Worm (Caenorhabditis elegans) whole organism, young adult: ENCODE results near the gene C46C2.5.

Experiments used
- B0336.3 ChIP-seq: fragments of 200-800 bp; sonication (Bioruptor generic); IDR thresholded peaks from 2 replicates; pipeline ENCODE4 v1.3.6; 2022; ENCODE audit warnings: missing genetic modification characterization, missing compliant biosample characterization
- C17E4.6 ChIP-seq: fragments of 200-800 bp; sonication (Bioruptor generic); IDR thresholded peaks from 2 replicates; pipeline ENCODE4 v1.3.6; 2022; ENCODE audit warnings: missing genetic modification reagents, missing genetic modification characterization, missing compliant biosample characterization
- F23B12.7 ChIP-seq: sonication (generic microtip); optimal IDR thresholded peaks from 2 replicates; lab custom pipeline; 2017; ENCODE audit warnings: missing genetic modification characterization, mild to moderate bottlenecking, missing compliant biosample characterization, antibody characterized with exemption, moderate library complexity; ENCODE audit not compliant: insufficient read depth
- F49E8.2 ChIP-seq: sonication (generic microtip); optimal IDR thresholded peaks from 3 replicates; lab custom pipeline; 2017; ENCODE audit warnings: missing genetic modification characterization, mild to moderate bottlenecking, missing compliant biosample characterization, antibody characterized with exemption, moderate library complexity; ENCODE audit not compliant: insufficient read depth
- K11D2.4 ChIP-seq: fragments of 200-800 bp; sonication (Bioruptor generic); IDR thresholded peaks from 2 replicates; pipeline ENCODE4 v1.3.6; 2022; ENCODE audit warnings: missing genetic modification reagents, missing genetic modification characterization, missing compliant biosample characterization
- Y53F4B.3 ChIP-seq: fragments of 200-800 bp; sonication (Bioruptor generic); IDR thresholded peaks from 2 replicates; pipeline ENCODE4 v1.3.6; 2022; ENCODE audit warnings: missing genetic modification reagents, missing genetic modification characterization, missing compliant biosample characterization
- Y67H2A.10 ChIP-seq: fragments of 200-800 bp; sonication (Bioruptor generic); conservative IDR thresholded peaks from 2 replicates; pipeline ENCODE4 v1.3.6; 2022; ENCODE audit warnings: missing genetic modification reagents, missing genetic modification characterization, missing compliant biosample characterization
- Y79H2A.3 ChIP-seq: fragments of 200-800 bp; sonication (Bioruptor generic); conservative IDR thresholded peaks from 2 replicates; pipeline ENCODE4 v1.3.6; 2022; ENCODE audit warnings: missing genetic modification reagents, missing genetic modification characterization, missing compliant biosample characterization
- ZK185.1 ChIP-seq: sonication (generic microtip); optimal IDR thresholded peaks from 2 replicates; lab custom pipeline; 2016; ENCODE audit warnings: mild to moderate bottlenecking, missing genetic modification characterization, missing compliant biosample characterization; ENCODE audit not compliant: poor library complexity, severe bottlenecking
- akir-1 ChIP-seq: fragments of 200-800 bp; sonication (Bioruptor generic); optimal IDR thresholded peaks from 2 replicates; lab custom pipeline; 2018; ENCODE audit warnings: mild to moderate bottlenecking, missing genetic modification characterization, moderate library complexity, missing compliant biosample characterization
- attf-3 ChIP-seq: fragments of 200-800 bp; sonication (Bioruptor generic); conservative IDR thresholded peaks from 2 replicates; pipeline ENCODE4 v1.3.6; 2022; ENCODE audit warnings: missing genetic modification reagents, missing genetic modification characterization, missing compliant biosample characterization
- attf-5 ChIP-seq: fragments of 200-800 bp; sonication (Bioruptor generic); optimal IDR thresholded peaks from 2 replicates; lab custom pipeline; 2018; ENCODE audit warnings: mild to moderate bottlenecking, missing genetic modification characterization, missing compliant biosample characterization
- bed-2 ChIP-seq: fragments of 200-800 bp; sonication (Bioruptor generic); IDR thresholded peaks from 2 replicates; pipeline ENCODE4 v1.3.6; 2022; ENCODE audit warnings: missing genetic modification reagents, missing genetic modification characterization, missing compliant biosample characterization
- cebp-2 ChIP-seq: fragments of 200-800 bp; sonication (Bioruptor generic); IDR thresholded peaks from 2 replicates; pipeline ENCODE4 v1.3.6; 2022; ENCODE audit warnings: missing genetic modification characterization, missing compliant biosample characterization
- ceh-27 ChIP-seq: fragments of 200-800 bp; sonication (Bioruptor generic); optimal IDR thresholded peaks from 2 replicates; lab custom pipeline; 2018; ENCODE audit warnings: mild to moderate bottlenecking, missing genetic modification characterization, moderate library complexity, missing compliant biosample characterization
- dox-1 ChIP-seq: fragments of 200-800 bp; sonication (Bioruptor generic); IDR thresholded peaks from 2 replicates; pipeline ENCODE4 v1.3.6; 2022; ENCODE audit warnings: missing genetic modification reagents, missing genetic modification characterization, missing compliant biosample characterization
- efl-1 ChIP-seq: fragments of 150-350 bp; optimal IDR thresholded peaks from 2 replicates; lab custom pipeline; 2014; ENCODE audit warnings: missing biosample characterization, missing genetic modification reagents, missing genetic modification characterization
- egl-44 ChIP-seq: fragments of 200-800 bp; sonication (Bioruptor generic); IDR thresholded peaks from 2 replicates; pipeline ENCODE4 v1.3.6; 2022; ENCODE audit warnings: missing genetic modification reagents, missing genetic modification characterization, missing compliant biosample characterization
- egrh-3 ChIP-seq: fragments of 200-800 bp; sonication (Bioruptor generic); IDR thresholded peaks from 2 replicates; pipeline ENCODE4 v1.3.6; 2022; ENCODE audit warnings: missing genetic modification reagents, missing genetic modification characterization, missing compliant biosample characterization
- ekl-4 ChIP-seq: fragments of 200-800 bp; sonication (Bioruptor generic); IDR thresholded peaks from 2 replicates; pipeline ENCODE4 v1.3.6; 2022; ENCODE audit warnings: missing genetic modification reagents, missing genetic modification characterization, missing compliant biosample characterization
- fkh-3 ChIP-seq: sonication (generic microtip); optimal IDR thresholded peaks from 2 replicates; lab custom pipeline; 2016; ENCODE audit warnings: mild to moderate bottlenecking, missing genetic modification characterization, missing compliant biosample characterization
- him-1 ChIP-seq: sonication (generic microtip); optimal IDR thresholded peaks from 2 replicates; lab custom pipeline; 2016; ENCODE audit warnings: missing genotype, missing genetic modification reagents, missing genetic modification characterization, missing compliant biosample characterization
- hmg-1.2 ChIP-seq: fragments of 200-800 bp; sonication (Bioruptor generic); IDR thresholded peaks from 2 replicates; pipeline ENCODE4 v1.3.6; 2022; ENCODE audit warnings: missing genetic modification reagents, missing genetic modification characterization, missing compliant biosample characterization
- hrde-1 ChIP-seq: sonication (generic microtip); optimal IDR thresholded peaks from 2 replicates; lab custom pipeline; 2016; ENCODE audit warnings: missing genetic modification characterization, mild to moderate bottlenecking, missing compliant biosample characterization, moderate library complexity, missing genotype, missing genetic modification reagents, borderline replicate concordance
- lin-40 ChIP-seq: sonication (generic microtip); optimal IDR thresholded peaks from 2 replicates; lab custom pipeline; 2016; ENCODE audit warnings: missing genetic modification characterization, mild to moderate bottlenecking, missing compliant biosample characterization, missing genotype, missing genetic modification reagents
- lin-54 ChIP-seq: fragments of 200-800 bp; sonication (Bioruptor generic); optimal IDR thresholded peaks from 2 replicates; lab custom pipeline; 2018; ENCODE audit warnings: mild to moderate bottlenecking, missing genetic modification characterization, missing compliant biosample characterization
- lsl-1 ChIP-seq: fragments of 200-800 bp; sonication (Bioruptor generic); optimal IDR thresholded peaks from 2 replicates; lab custom pipeline; 2018; ENCODE audit warnings: mild to moderate bottlenecking, missing genetic modification characterization, moderate library complexity, missing compliant biosample characterization
- madf-6 ChIP-seq: fragments of 200-800 bp; sonication (Bioruptor generic); IDR thresholded peaks from 2 replicates; pipeline ENCODE4 v1.3.6; 2022; ENCODE audit warnings: missing genetic modification reagents, missing genetic modification characterization, missing compliant biosample characterization
- mcd-1 ChIP-seq: fragments of 200-800 bp; sonication (Bioruptor generic); IDR thresholded peaks from 2 replicates; pipeline ENCODE4 v1.3.6; 2022; ENCODE audit warnings: missing genetic modification reagents, missing genetic modification characterization, missing compliant biosample characterization
- mxl-1 ChIP-seq: sonication (generic microtip); optimal IDR thresholded peaks from 2 replicates; lab custom pipeline; 2016; ENCODE audit warnings: missing genetic modification characterization, missing compliant biosample characterization
- nfya-2 ChIP-seq: fragments of 200-800 bp; sonication (Bioruptor generic); IDR thresholded peaks from 2 replicates; pipeline ENCODE4 v1.3.6; 2022; ENCODE audit warnings: missing genetic modification reagents, missing genetic modification characterization, missing compliant biosample characterization
- nfyb-1 ChIP-seq: fragments of 200-800 bp; sonication (Bioruptor generic); IDR thresholded peaks from 2 replicates; pipeline ENCODE4 v1.3.6; 2022; ENCODE audit warnings: missing genetic modification reagents, missing genetic modification characterization, missing compliant biosample characterization
- nhr-120 ChIP-seq: fragments of 200-800 bp; sonication (Bioruptor generic); IDR thresholded peaks from 2 replicates; pipeline ENCODE4 v1.3.6; 2022; ENCODE audit warnings: missing genetic modification characterization, missing compliant biosample characterization
- nhr-179 ChIP-seq: sonication (generic microtip); optimal IDR thresholded peaks from 2 replicates; lab custom pipeline; 2016; ENCODE audit warnings: mild to moderate bottlenecking, missing genetic modification characterization, missing compliant biosample characterization
- pbrm-1 ChIP-seq: fragments of 200-800 bp; sonication (Bioruptor generic); IDR thresholded peaks from 2 replicates; pipeline ENCODE4 v1.3.6; 2022; ENCODE audit warnings: missing genetic modification reagents, missing genetic modification characterization, missing compliant biosample characterization
- rcor-1 ChIP-seq: fragments of 200-800 bp; sonication (Bioruptor generic); IDR thresholded peaks from 2 replicates; pipeline ENCODE4 v1.3.6; 2022; ENCODE audit warnings: missing genetic modification reagents, missing genetic modification characterization, missing compliant biosample characterization
- rec-8 ChIP-seq, 2 experiments: sonication (generic microtip); optimal IDR thresholded peaks; 2 replicates each; lab custom pipeline; 2016; ENCODE audit warnings: mild to moderate bottlenecking in 2 of 2, missing genetic modification characterization in 2 of 2, missing genetic modification reagents in 2 of 2, missing genotype in 2 of 2, missing biosample characterization in 1 of 2, missing compliant biosample characterization in 1 of 2, moderate library complexity in 1 of 2
- repo-1 ChIP-seq: sonication (generic microtip); optimal IDR thresholded peaks from 2 replicates; lab custom pipeline; 2017; ENCODE audit warnings: mild to moderate bottlenecking, missing genetic modification characterization, missing compliant biosample characterization
- sea-2 ChIP-seq: fragments of 200-800 bp; sonication (Bioruptor generic); IDR thresholded peaks from 2 replicates; pipeline ENCODE4 v1.3.6; 2022; ENCODE audit warnings: missing genetic modification characterization, missing compliant biosample characterization
- snpc-1.1 ChIP-seq: sonication (generic microtip); optimal IDR thresholded peaks from 2 replicates; lab custom pipeline; 2017; ENCODE audit warnings: missing genetic modification characterization, mild to moderate bottlenecking, missing compliant biosample characterization, antibody characterized with exemption, moderate library complexity, missing genotype, missing genetic modification reagents; ENCODE audit not compliant: insufficient read depth
- snpc-3.4 ChIP-seq: sonication (generic microtip); optimal IDR thresholded peaks from 2 replicates; lab custom pipeline; 2017; ENCODE audit warnings: missing genetic modification characterization, mild to moderate bottlenecking, missing compliant biosample characterization, antibody characterized with exemption, moderate library complexity, missing genotype, missing genetic modification reagents
- unc-130 ChIP-seq: sonication (generic microtip); optimal IDR thresholded peaks from 2 replicates; lab custom pipeline; 2016; ENCODE audit warnings: missing genetic modification reagents, missing genetic modification characterization, missing compliant biosample characterization
- xnd-1 ChIP-seq: sonication (generic microtip); optimal IDR thresholded peaks from 2 replicates; lab custom pipeline; 2016; ENCODE audit warnings: missing genotype, missing genetic modification reagents, missing genetic modification characterization, missing compliant biosample characterization
- ztf-28 ChIP-seq: fragments of 200-800 bp; sonication (Bioruptor generic); IDR thresholded peaks from 2 replicates; pipeline ENCODE4 v1.3.6; 2022; ENCODE audit warnings: missing genetic modification reagents, missing genetic modification characterization, missing compliant biosample characterization
- ztf-6 ChIP-seq: fragments of 200-800 bp; sonication (Bioruptor generic); IDR thresholded peaks from 2 replicates; pipeline ENCODE4 v1.3.6; 2022; ENCODE audit warnings: missing genetic modification reagents, missing genetic modification characterization, missing compliant biosample characterization

The C46C2.5 gene

ce11 chrIV:9196023-9196636, 3.7 kb upstream of the C46C2.5 start (continued):
- peak; percentile 99 for TF ChIP-seq Y79H2A.3
- TF ChIP-seq K11D2.4 (GFP tag; lab: Robert Waterston, UW), result peak; percentile 95
- TF ChIP-seq efl-1 (GFP tag; lab: Kevin White, UChicago), result peak; percentile 39
- peak; percentile 56 for TF ChIP-seq unc-130
- TF ChIP-seq lin-54 (GFP tag; lab: Kevin White, UChicago), result peak; percentile 78
- peak; percentile 53 for TF ChIP-seq snpc-3.4 (tag; lab: Kevin White, UChicago)
- 0 out of 2 replicates have a peak, but pooled peaks have one; percentile 35 for TF ChIP-seq B0336.3
- TF ChIP-seq ceh-27 (GFP tag; lab: Kevin White, UChicago), result peak; percentile 16
- peak; percentile 98 for TF ChIP-seq mcd-1
- TF ChIP-seq attf-5, result peak; percentile 13
- peak; percentile 99 for TF ChIP-seq bed-2 (GFP tag; lab: Robert Waterston, UW)
- TF ChIP-seq rcor-1, result peak; percentile 99
- TF ChIP-seq ztf-6 (GFP tag; lab: Robert Waterston, UW), result peak; percentile 93
- peak; percentile 32 for TF ChIP-seq lin-40 (tag; lab: Kevin White, UChicago)
- TF ChIP-seq pbrm-1 (GFP tag; lab: Robert Waterston, UW), result peak; percentile 99
- peak; percentile 95 for TF ChIP-seq cebp-2
- peak; percentile 99 for TF ChIP-seq nfyb-1 (GFP tag; lab: Robert Waterston, UW)
- TF ChIP-seq egrh-3 (GFP tag; lab: Robert Waterston, UW), result peak; percentile 82
- TF ChIP-seq Y53F4B.3 (GFP tag; lab: Robert Waterston, UW), result peak; percentile 95
- TF ChIP-seq egl-44 (GFP tag; lab: Robert Waterston, UW), result peak; percentile 97
- TF ChIP-seq madf-6 (GFP tag; lab: Robert Waterston, UW), result peak; percentile 100
- TF ChIP-seq lsl-1 (GFP tag; lab: Kevin White, UChicago), result peak; percentile 85
- peak; percentile 100 for TF ChIP-seq C17E4.6
- TF ChIP-seq nfya-2 (GFP tag; lab: Robert Waterston, UW), result 0 out of 2 replicates have a peak, but pooled peaks have one; percentile 81
- peak; percentile 24 for TF ChIP-seq hrde-1 (tag; lab: Kevin White, UChicago)
- peak; percentile 96 for TF ChIP-seq nhr-120
- TF ChIP-seq repo-1 (tag; lab: Kevin White, UChicago), result peak; percentile 27
- peak; percentile 95 for TF ChIP-seq Y67H2A.10 (GFP tag; lab: Robert Waterston, UW)
- peak; percentile 28 for TF ChIP-seq F49E8.2
- peak; percentile 95 for TF ChIP-seq attf-3 (GFP tag; lab: Robert Waterston, UW)
- TF ChIP-seq sea-2, result peak; percentile 98
- TF ChIP-seq dox-1, result peak; percentile 100
- TF ChIP-seq ztf-28 (GFP tag; lab: Robert Waterston, UW), result peak; percentile 99
- peak; percentile 86 for TF ChIP-seq xnd-1 (tag; lab: Kevin White, UChicago)

- TF ChIP-seq hmg-1.2 (GFP tag; lab: Robert Waterston, UW), result peak; percentile 86
These were observed 2.1 kb upstream of the C46C2.5 start, which contains the start of gene C46C2.7 for ce11 chrIV:9194524-9194923. Gene C46C2.7, plus strand, starts transcription at chrIV:9194824.

DNA sequence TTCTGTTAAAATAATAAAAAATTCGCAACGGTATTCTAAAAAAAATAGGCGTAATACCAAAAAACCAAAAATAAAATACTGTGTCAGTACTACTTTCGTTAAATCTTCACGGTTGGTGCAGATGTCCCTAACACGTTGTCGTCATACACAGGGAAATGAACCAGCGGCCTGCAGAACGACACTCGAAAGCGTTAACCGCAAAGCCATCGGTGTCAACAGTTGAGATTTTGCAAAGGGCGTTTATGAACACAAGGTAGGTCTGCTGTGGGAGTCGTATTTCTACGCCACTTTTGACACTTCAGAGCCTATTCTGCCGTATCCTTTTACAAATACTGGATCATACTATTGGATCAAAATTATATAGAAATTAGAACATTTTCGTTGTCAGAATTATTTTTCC, 1.2 kb downstream of the C46C2.5 start:
- TF ChIP-seq F49E8.2 (peak; percentile 51), snpc-3.4 (tag; lab: Kevin White, UChicago) (peak; percentile 75), akir-1 (GFP tag; lab: Kevin White, UChicago) (no peak), F23B12.7 (tag; lab: Kevin White, UChicago) (peak; percentile 89), rec-8 (tag; optimal IDR thresholded peaks at IDR 0.05; lab: Kevin White, UChicago) (peak; percentile 30 to 71), unc-130 (peak; percentile 48), him-1 (peak; percentile 89), pbrm-1 (GFP tag; lab: Robert Waterston, UW) (0 out of 2 replicates have a peak, but pooled peaks have one; percentile 50), snpc-1.1 (peak; percentile 29), mxl-1 (tag; lab: Kevin White, UChicago) (peak; percentile 79), fkh-3 (tag; lab: Kevin White, UChicago) (no peak), nhr-179 (tag; lab: Kevin White, UChicago) (no peak), ekl-4 (peak; percentile 86), ZK185.1 (tag; lab: Kevin White, UChicago) (peak; percentile 90)
